Worm (Caenorhabditis elegans): ENCODE measurements around the gene C01G5.25.

Gene C01G5.25

ce11 chrIV:6531450-6531849 is 10.0 kb upstream of the C01G5.25 start, which contains the start of gene C01G5.4:
Gene C01G5.4, plus strand, starts transcription at chrIV:6531750.
- TF ChIP-seq nhr-11 (tag; optimal IDR thresholded peaks at IDR 0.05) (no peak), lin-15B (tag; optimal IDR thresholded peaks at IDR 0.05) (no peak), ztf-11 (tag; optimal IDR thresholded peaks at IDR 0.05) (no peak), pha-4 (tag; optimal IDR thresholded peaks at IDR 0.05) (no peak), fkh-10 (GFP tag; optimal IDR thresholded peaks at IDR 0.05) (no peak), egl-5 (tag; optimal IDR thresholded peaks at IDR 0.05) (no peak), aly-2 (tag; optimal IDR thresholded peaks at IDR 0.05) (no peak), nhr-25 (tag; optimal IDR thresholded peaks at IDR 0.05) (no peak), zag-1 (tag; optimal IDR thresholded peaks at IDR 0.05) (no peak), daf-12 (tag; optimal IDR thresholded peaks at IDR 0.05) (no peak), eor-1 (tag; optimal IDR thresholded peaks at IDR 0.05) (no peak), nhr-237 (tag; optimal IDR thresholded peaks at IDR 0.05) (no peak), fkh-2 (tag; optimal IDR thresholded peaks at IDR 0.05) (no peak), ztf-4 (tag; optimal IDR thresholded peaks at IDR 0.05) (no peak), ceh-9 (tag; optimal IDR thresholded peaks at IDR 0.05) (no peak), mml-1 (tag; optimal IDR thresholded peaks at IDR 0.05) (no peak), skn-1 (tag; optimal IDR thresholded peaks at IDR 0.05) (no peak), fos-1 (tag; optimal IDR thresholded peaks at IDR 0.05) (no peak), nhr-76 (tag; optimal IDR thresholded peaks at IDR 0.05) (no peak)

ce11 chrIV:6535908-6536307 is 5.6 kb upstream of the C01G5.25 start, which contains the start of gene C01G5.3:
Gene C01G5.3, plus strand, starts transcription at chrIV:6536208.
- no peak for TF ChIP-seq pqm-1 (tag; optimal IDR thresholded peaks at IDR 0.05)
- no peak for TF ChIP-seq elt-1 (tag; optimal IDR thresholded peaks at IDR 0.05)
- no peak for TF ChIP-seq jun-1 (tag; optimal IDR thresholded peaks at IDR 0.05)
- no peak for TF ChIP-seq pha-4 (tag; optimal IDR thresholded peaks at IDR 0.05)
- TF ChIP-seq nhr-67 (tag; optimal IDR thresholded peaks at IDR 0.05) = no peak
- TF ChIP-seq ceh-9 (tag; optimal IDR thresholded peaks at IDR 0.05) = no peak
- no peak for TF ChIP-seq skn-1 (tag; optimal IDR thresholded peaks at IDR 0.05)
- no peak for TF ChIP-seq elt-2 (tag; optimal IDR thresholded peaks at IDR 0.05)
- no peak for TF ChIP-seq snpc-4 (tag; optimal IDR thresholded peaks at IDR 0.05)
- no peak for TF ChIP-seq unc-39 (tag; optimal IDR thresholded peaks at IDR 0.05)
- no peak for TF ChIP-seq eor-1 (tag; optimal IDR thresholded peaks at IDR 0.05)
- TF ChIP-seq R02D3.7 (tag; optimal IDR thresholded peaks at IDR 0.05) = no peak
- no peak for TF ChIP-seq nhr-28 (tag; optimal IDR thresholded peaks at IDR 0.05)
- TF ChIP-seq nhr-25 (tag; optimal IDR thresholded peaks at IDR 0.05) = no peak
- no peak for TF ChIP-seq unc-62 (GFP tag; optimal IDR thresholded peaks at IDR 0.05)
- no peak for TF ChIP-seq nhr-76 (tag; optimal IDR thresholded peaks at IDR 0.05)
- TF ChIP-seq nhr-23 (tag; optimal IDR thresholded peaks at IDR 0.05) = no peak

- no peak for TF ChIP-seq skn-1 (tag; optimal IDR thresholded peaks at IDR 0.05)
- no peak for TF ChIP-seq unc-62 (GFP tag; optimal IDR thresholded peaks at IDR 0.05)
- TF ChIP-seq ceh-16 (tag; optimal IDR thresholded peaks at IDR 0.05) = no peak
- TF ChIP-seq mdl-1 (tag; optimal IDR thresholded peaks at IDR 0.05) = no peak
- no peak for TF ChIP-seq tbx-2 (tag; optimal IDR thresholded peaks at IDR 0.05)
- TF ChIP-seq ZK546.5 (tag; optimal IDR thresholded peaks at IDR 0.05) = no peak
- no peak for TF ChIP-seq ceh-82 (tag; optimal IDR thresholded peaks at IDR 0.05)
- no peak for TF ChIP-seq fkh-10 (GFP tag; optimal IDR thresholded peaks at IDR 0.05)
- no peak for TF ChIP-seq nhr-76 (tag; optimal IDR thresholded peaks at IDR 0.05)
Measured at ce11 chrIV:6542962-6543361, 1.5 kb downstream of the C01G5.25 start.

ce11 chrIV:6547397-6547796 is 5.9 kb downstream of the C01G5.25 start:
- TF ChIP-seq mml-1 (tag; optimal IDR thresholded peaks at IDR 0.05) = no peak
- TF ChIP-seq nhr-67 (tag; optimal IDR thresholded peaks at IDR 0.05) = no peak
- no peak for TF ChIP-seq ceh-9 (tag; optimal IDR thresholded peaks at IDR 0.05)
- TF ChIP-seq zag-1 (tag; optimal IDR thresholded peaks at IDR 0.05) = no peak
- TF ChIP-seq nhr-11 (tag; optimal IDR thresholded peaks at IDR 0.05) = no peak

DNA sequence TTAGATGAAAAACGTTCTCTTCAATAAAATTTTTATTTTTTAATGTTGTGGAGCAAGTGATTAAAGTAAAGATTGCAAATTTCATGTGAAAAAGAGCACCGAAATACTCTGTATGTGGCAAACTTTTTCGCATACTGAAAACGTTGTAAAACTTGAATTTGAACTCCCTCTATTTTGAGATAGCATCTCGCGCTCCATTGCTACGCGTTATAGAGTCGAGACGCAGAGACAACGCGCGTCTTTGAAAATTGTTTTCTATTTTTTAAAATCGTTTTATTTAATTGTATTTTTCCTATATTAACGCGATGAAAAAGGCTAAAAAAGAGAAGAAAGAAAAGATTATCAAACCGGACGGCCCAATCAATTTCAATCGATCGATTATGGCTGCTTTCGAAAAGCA is 7.1 kb downstream of the C01G5.25 start, which contains the start of gene fan-1:
Gene fan-1 (plus strand): TSS at position 78 of the 400 bp plus-strand sequence.
- TF ChIP-seq nhr-12 (tag; optimal IDR thresholded peaks at IDR 0.05) (no peak), R02D3.7 (tag; optimal IDR thresholded peaks at IDR 0.05) (peak; percentile 49), zag-1 (tag; optimal IDR thresholded peaks at IDR 0.05) (no peak), aly-2 (tag; optimal IDR thresholded peaks at IDR 0.05) (no peak), pha-4 (tag; optimal IDR thresholded peaks at IDR 0.05) (peak; percentile 85), nhr-23 (tag; optimal IDR thresholded peaks at IDR 0.05) (peak; percentile 71), egl-27 (tag; optimal IDR thresholded peaks at IDR 0.05) (no peak), egl-5 (tag; optimal IDR thresholded peaks at IDR 0.05) (no peak), lsy-12 (tag; optimal IDR thresholded peaks at IDR 0.05) (no peak), pqm-1 (tag; optimal IDR thresholded peaks at IDR 0.05) (no peak), nfya-1 (tag; optimal IDR thresholded peaks at IDR 0.05; ENCODE audit: insufficient read depth) (peak; percentile 84), nhr-76 (tag; optimal IDR thresholded peaks at IDR 0.05) (no peak), nhr-43 (tag; optimal IDR thresholded peaks at IDR 0.05; ENCODE audit: poor library complexity, severe bottlenecking) (peak; percentile 17), hmg-11 (tag; optimal IDR thresholded peaks at IDR 0.05) (peak; percentile 15), ceh-28 (tag; optimal IDR thresholded peaks at IDR 0.05) (peak; percentile 18), lin-39 (tag; optimal IDR thresholded peaks at IDR 0.05) (peak; percentile 32), mml-1 (tag; optimal IDR thresholded peaks at IDR 0.05) (no peak), snpc-4 (tag; optimal IDR thresholded peaks at IDR 0.05) (peak; percentile 55), lin-15B (tag; optimal IDR thresholded peaks at IDR 0.05) (peak; percentile 63), nhr-25 (tag; optimal IDR thresholded peaks at IDR 0.05) (peak; percentile 12), nhr-237 (tag; optimal IDR thresholded peaks at IDR 0.05) (no peak), elt-3 (tag; optimal IDR thresholded peaks at IDR 0.05) (no peak), ztf-11 (tag; optimal IDR thresholded peaks at IDR 0.05) (no peak), ZK546.5 (tag; optimal IDR thresholded peaks at IDR 0.05) (no peak)
